Fruit fly (Drosophila melanogaster): ENCODE measurements around the gene CG3961.

The CG3961 gene

DNA sequence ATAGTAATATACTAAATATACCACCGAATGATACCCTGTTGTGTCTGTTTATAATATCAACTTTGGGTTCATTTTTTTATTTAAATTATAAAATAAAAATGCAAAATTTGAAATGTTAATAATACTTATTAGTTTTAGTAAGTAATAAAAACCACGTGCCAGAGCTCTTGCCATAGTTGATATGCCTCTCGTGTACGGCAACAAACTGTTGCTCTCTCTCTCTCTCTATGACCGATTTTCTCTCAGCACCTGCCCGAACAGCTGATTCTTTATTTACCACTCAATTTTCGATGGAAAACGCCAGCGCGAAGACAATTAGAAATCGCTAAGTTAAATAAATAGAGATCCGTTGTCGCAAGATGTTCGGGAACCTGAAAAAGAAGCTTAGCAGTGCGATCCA lies 22.8 kb downstream of the CG3961 start, which contains the start of gene Dysb (continued):
- TF ChIP-seq Ssrp (tag; optimal IDR thresholded peaks at IDR 0.05) (peak; percentile 83), jigr1 (GFP tag; IDR thresholded peaks at IDR 0.05) (peak; percentile 12; the same call in 1 of the 3 replicates), NK7.1 (GFP tag; optimal IDR thresholded peaks at IDR 0.05) (peak; percentile 9), Dfd (GFP tag; optimal IDR thresholded peaks at IDR 0.05) (no peak), CG12071 (GFP tag; optimal IDR thresholded peaks at IDR 0.05) (peak; percentile 79), ab (GFP tag; optimal IDR thresholded peaks at IDR 0.05) (peak; percentile 50), Fer1 (GFP tag; optimal IDR thresholded peaks at IDR 0.05) (peak; percentile 90), HmgD (GFP tag; optimal IDR thresholded peaks at IDR 0.05) (no peak), Gug (GFP tag; IDR thresholded peaks at IDR 0.05) (peak; percentile 90), Optix (GFP tag; IDR thresholded peaks at IDR 0.05) (peak; percentile 84), Hr51 (GFP tag; optimal IDR thresholded peaks at IDR 0.05) (peak; percentile 33 to 91), CHES-1-like (GFP tag; optimal IDR thresholded peaks at IDR 0.05) (peak; percentile 53), jumu (GFP tag; optimal IDR thresholded peaks at IDR 0.05) (peak; percentile 33), sc (optimal IDR thresholded peaks at IDR 0.05) (no peak), sc (GFP tag; optimal IDR thresholded peaks at IDR 0.05) (peak; percentile 66), CG16815 (GFP tag; optimal IDR thresholded peaks at IDR 0.05) (peak; percentile 72), CG12744 (GFP tag; optimal IDR thresholded peaks at IDR 0.05) (peak; percentile 65), B-H1 (GFP tag; IDR thresholded peaks at IDR 0.05) (peak; percentile 87), CG7372 (GFP tag; IDR thresholded peaks at IDR 0.05) (peak; percentile 83), CG3995 (GFP tag; optimal IDR thresholded peaks at IDR 0.05) (no peak), grau (tag; optimal IDR thresholded peaks at IDR 0.05) (peak; percentile 88), NC2β (GFP tag; optimal IDR thresholded peaks at IDR 0.05) (peak; percentile 2), CG10321 (GFP tag; IDR thresholded peaks at IDR 0.05) (peak; percentile 66), gsb (GFP tag; IDR thresholded peaks at IDR 0.05) (peak; percentile 75), Hr78 (GFP tag; optimal IDR thresholded peaks at IDR 0.05) (peak in 1 of 2 experiments; percentile 56), Fer3 (tag; optimal IDR thresholded peaks at IDR 0.05) (peak; percentile 91), Chrac-16 (GFP tag; optimal IDR thresholded peaks at IDR 0.05) (peak; percentile 85), CG8359 (GFP tag; optimal IDR thresholded peaks at IDR 0.05; ENCODE audit: borderline replicate concordance) (peak; percentile 14), CG16863 (GFP tag; optimal IDR thresholded peaks at IDR 0.05) (peak; percentile 16), shn (GFP tag; optimal IDR thresholded peaks at IDR 0.05) (peak; percentile 26), CG12155 (GFP tag; optimal IDR thresholded peaks at IDR 0.05) (peak; percentile 79), CG34224 (GFP tag; IDR thresholded peaks at IDR 0.05; ENCODE audit: partially characterized antibody) (peak; percentile 53), CG18262 (tag; optimal IDR thresholded peaks at IDR 0.05) (peak; percentile 89), CG4360 (GFP tag; IDR thresholded peaks at IDR 0.05) (no peak; the same call in 1 of the 2 replicates), CG32767 (GFP tag; IDR thresholded peaks at IDR 0.05) (peak; percentile 70), CG13296 (GFP tag; optimal IDR thresholded peaks at IDR 0.05) (peak; percentile 92), ems (GFP tag; optimal IDR thresholded peaks at IDR 0.05) (peak; percentile 62), D (optimal IDR thresholded peaks at IDR 0.05) (no peak), D (GFP tag; optimal IDR thresholded peaks at IDR 0.05) (peak; percentile 80), CG11085 (GFP tag; IDR thresholded peaks at IDR 0.05) (no peak; the same call in none of the 2 replicates), hth (optimal IDR thresholded peaks at IDR 0.05) (no peak)

Measured in whole organism, embryonic.